Fruit fly (Drosophila melanogaster) whole organism, embryonic: ENCODE results near the gene Kaz1-ORFB.

Experiments used
- ATbp ChIP-seq: fragments of 200-800 bp; sonication (Bioruptor generic); optimal IDR thresholded peaks from 2 replicates; lab custom pipeline; 2017; ENCODE audit warnings: missing biosample characterization, mild to moderate bottlenecking, missing genetic modification characterization, missing genetic modification reagents
- Awh ChIP-seq: fragments of 200-800 bp; sonication (Bioruptor generic); IDR thresholded peaks from 2 replicates; pipeline ENCODE4, ENCODE4 v1.3.6; 2022; ENCODE audit warnings: missing biosample characterization, missing genetic modification characterization
- B-H2 ChIP-seq: fragments of 200-800 bp; sonication (Bioruptor generic); optimal IDR thresholded peaks from 2 replicates; lab custom pipeline; 2018; ENCODE audit warnings: missing biosample characterization, mild to moderate bottlenecking, missing genetic modification characterization
- BEAF-32 ChIP-seq: fragments of 200-800 bp; sonication (Bioruptor generic); optimal IDR thresholded peaks from 3 replicates; lab custom pipeline; 2017; ENCODE audit warnings: missing biosample characterization, missing genetic modification characterization, mild to moderate bottlenecking, moderate library complexity, missing genetic modification reagents
- CG10462 ChIP-seq: fragments of 200-800 bp; sonication (Bioruptor generic); optimal IDR thresholded peaks from 2 replicates; lab custom pipeline; 2016; ENCODE audit warnings: missing biosample characterization, missing genetic modification characterization
- CG10543 ChIP-seq: fragments of 200-800 bp; sonication (Bioruptor generic); optimal IDR thresholded peaks from 3 replicates; lab custom pipeline; 2017; ENCODE audit warnings: missing biosample characterization, mild to moderate bottlenecking, missing genetic modification characterization, moderate library complexity
- CG12071 ChIP-seq: fragments of 200-800 bp; sonication (Bioruptor generic); optimal IDR thresholded peaks from 3 replicates; lab custom pipeline; 2018; ENCODE audit warnings: missing biosample characterization, mild to moderate bottlenecking, missing genetic modification characterization
- CG12744 ChIP-seq: fragments of 200-800 bp; sonication (Bioruptor generic); optimal IDR thresholded peaks from 2 replicates; lab custom pipeline; 2016; ENCODE audit warnings: missing biosample characterization, missing genetic modification characterization
- CG13287 ChIP-seq: fragments of 200-800 bp; sonication (Bioruptor generic); IDR thresholded peaks from 2 replicates; pipeline ENCODE4 v1.3.6; 2022; ENCODE audit warnings: missing biosample characterization, missing genetic modification characterization; ENCODE audit not compliant: partially characterized antibody
- CG16813 ChIP-seq: fragments of 200-800 bp; sonication (Bioruptor generic); IDR thresholded peaks from 3 replicates; pipeline ENCODE4 v1.3.6; 2022; ENCODE audit warnings: missing biosample characterization, missing genetic modification characterization; ENCODE audit not compliant: partially characterized antibody
- CG17328 ChIP-seq: fragments of 200-800 bp; sonication (Bioruptor generic); IDR thresholded peaks from 2 replicates; pipeline ENCODE4 v1.3.6; 2022; ENCODE audit warnings: missing biosample characterization, missing genetic modification characterization
- CG17829 ChIP-seq: fragments of 200-800 bp; optimal IDR thresholded peaks from 2 replicates; lab custom pipeline; 2019; ENCODE audit warnings: missing biosample characterization, mild to moderate bottlenecking, missing genetic modification characterization, moderate library complexity
- CG2889 ChIP-seq: fragments of 200-800 bp; sonication (Bioruptor generic); IDR thresholded peaks from 3 replicates; pipeline ENCODE4 v1.3.6; 2022; ENCODE audit warnings: missing biosample characterization, missing genetic modification characterization
- CG33213 ChIP-seq: fragments of 200-800 bp; sonication (Bioruptor generic); optimal IDR thresholded peaks from 3 replicates; lab custom pipeline; 2016; ENCODE audit warnings: missing biosample characterization, missing genetic modification characterization
- CG33557 ChIP-seq: fragments of 200-800 bp; sonication (Bioruptor generic); optimal IDR thresholded peaks from 2 replicates; lab custom pipeline; 2019; ENCODE audit warnings: missing biosample characterization, mild to moderate bottlenecking, missing genetic modification characterization, moderate library complexity
- CG34376 ChIP-seq: fragments of 200-800 bp; sonication (Bioruptor generic); optimal IDR thresholded peaks from 2 replicates; lab custom pipeline; 2018; ENCODE audit warnings: missing biosample characterization, mild to moderate bottlenecking, missing genetic modification characterization
- CG6854 ChIP-seq: fragments of 200-800 bp; sonication (Bioruptor generic); optimal IDR thresholded peaks from 3 replicates; lab custom pipeline; 2017; ENCODE audit warnings: missing biosample characterization, mild to moderate bottlenecking, missing genetic modification characterization
- CG7745 ChIP-seq: fragments of 200-800 bp; sonication (Bioruptor generic); optimal IDR thresholded peaks from 2 replicates; lab custom pipeline; 2018; ENCODE audit warnings: missing biosample characterization, mild to moderate bottlenecking, missing genetic modification characterization, moderate library complexity
- CG7963 ChIP-seq: fragments of 200-800 bp; sonication (Bioruptor generic); IDR thresholded peaks from 3 replicates; pipeline ENCODE4 v1.3.6; 2022; ENCODE audit warnings: missing biosample characterization, missing genetic modification characterization; ENCODE audit not compliant: partially characterized antibody
- CG8290 ChIP-seq, 3 experiments: fragments of 200-800 bp; sonication (Bioruptor generic); optimal IDR thresholded peaks; 2 replicates each; lab custom pipeline; 2016 to 2019; ENCODE audit warnings: missing biosample characterization in 3 of 3, missing genetic modification characterization in 3 of 3, mild to moderate bottlenecking in 2 of 3, moderate library complexity in 1 of 3
- CG9215 ChIP-seq: fragments of 200-800 bp; sonication (Bioruptor generic); IDR thresholded peaks from 2 replicates; pipeline ENCODE4 v1.3.6; 2022; ENCODE audit warnings: missing biosample characterization, missing genetic modification characterization
- CTCF ChIP-seq: fragments of 200-800 bp; sonication (Bioruptor generic); optimal IDR thresholded peaks from 2 replicates; lab custom pipeline; 2017; ENCODE audit warnings: missing biosample characterization, mild to moderate bottlenecking, missing genetic modification characterization, moderate library complexity
- Dad ChIP-seq: fragments of 200-800 bp; sonication (Bioruptor generic); optimal IDR thresholded peaks from 3 replicates; lab custom pipeline; 2016; ENCODE audit warnings: missing biosample characterization, missing genetic modification characterization
- Doc3 ChIP-seq: fragments of 200-800 bp; sonication (Bioruptor generic); IDR thresholded peaks from 3 replicates; pipeline ENCODE4 v1.3.6; 2022; ENCODE audit warnings: missing biosample characterization, missing genetic modification characterization; ENCODE audit not compliant: partially characterized antibody
- Dref ChIP-seq: fragments of 200-800 bp; sonication (Bioruptor generic); IDR thresholded peaks from 2 replicates; pipeline ENCODE4 v1.3.6; 2022; ENCODE audit warnings: missing biosample characterization, missing genetic modification characterization
- Hand ChIP-seq: fragments of 200-800 bp; sonication (Bioruptor generic); optimal IDR thresholded peaks from 2 replicates; lab custom pipeline; 2017; ENCODE audit warnings: mild to moderate bottlenecking, missing biosample characterization, missing genetic modification reagents, missing genetic modification characterization
- Max ChIP-seq: fragments of 200-800 bp; sonication (Bioruptor generic); optimal IDR thresholded peaks from 2 replicates; lab custom pipeline; 2016; ENCODE audit warnings: missing biosample characterization, mild to moderate bottlenecking, missing genetic modification characterization
- Pdp1 ChIP-seq, 2 experiments: fragments of 200-800 bp; sonication (Bioruptor generic); optimal IDR thresholded peaks; 3 replicates each; lab custom pipeline; 2016; ENCODE audit warnings: missing biosample characterization in 2 of 2, missing genetic modification characterization in 2 of 2, mild to moderate bottlenecking in 1 of 2, moderate library complexity in 1 of 2
- Side ChIP-seq: fragments of 200-800 bp; sonication (Bioruptor generic); optimal IDR thresholded peaks from 2 replicates; lab custom pipeline; 2016; ENCODE audit warnings: missing biosample characterization, missing genetic modification characterization
- Sin3A ChIP-seq: fragments of >200 bp; optimal IDR thresholded peaks from 2 replicates; lab custom pipeline; 2018
- Sry-δ ChIP-seq: fragments of 200-800 bp; sonication (Bioruptor generic); optimal IDR thresholded peaks from 2 replicates; lab custom pipeline; 2016; ENCODE audit warnings: missing biosample characterization, missing genetic modification characterization
- Xbp1 ChIP-seq: fragments of 200-800 bp; sonication (Bioruptor generic); optimal IDR thresholded peaks from 3 replicates; lab custom pipeline; 2016; ENCODE audit warnings: missing biosample characterization, mild to moderate bottlenecking, missing genetic modification characterization
- ato ChIP-seq: fragments of 200-800 bp; sonication (Bioruptor generic); IDR thresholded peaks from 2 replicates; pipeline ENCODE4 v1.3.6; 2022; ENCODE audit warnings: missing biosample characterization, missing genetic modification characterization; ENCODE audit not compliant: partially characterized antibody
- bbx ChIP-seq: fragments of 200-800 bp; sonication (Bioruptor generic); IDR thresholded peaks from 2 replicates; pipeline ENCODE4 v1.3.6; 2022; ENCODE audit warnings: missing biosample characterization, missing genetic modification characterization; ENCODE audit not compliant: partially characterized antibody
- crp ChIP-seq, 2 experiments: fragments of 200-800 bp; sonication (Bioruptor generic); optimal IDR thresholded peaks; 2 replicates in 1 of 2; 3 replicates in 1 of 2; lab custom pipeline; 2017; ENCODE audit warnings: missing biosample characterization in 2 of 2, missing genetic modification characterization in 2 of 2, mild to moderate bottlenecking in 1 of 2, moderate library complexity in 1 of 2
- dimm ChIP-seq: fragments of 200-800 bp; sonication (Bioruptor generic); IDR thresholded peaks from 2 replicates; pipeline ENCODE4 v1.3.6; 2022; ENCODE audit warnings: missing biosample characterization, missing genetic modification characterization
- hb ChIP-seq: fragments of 200-800 bp; sonication (Bioruptor generic); IDR thresholded peaks from 3 replicates; pipeline ENCODE4 v1.3.6; 2022; ENCODE audit warnings: missing biosample characterization, missing genetic modification characterization; ENCODE audit not compliant: partially characterized antibody
- knrl ChIP-seq: fragments of 200-800 bp; sonication (Bioruptor generic); IDR thresholded peaks from 3 replicates; pipeline ENCODE4 v1.3.6; 2022; ENCODE audit warnings: missing biosample characterization, missing genetic modification characterization; ENCODE audit not compliant: partially characterized antibody
- pum ChIP-seq: fragments of 200-800 bp; sonication (Bioruptor generic); optimal IDR thresholded peaks from 2 replicates; lab custom pipeline; 2016; ENCODE audit warnings: missing biosample characterization, missing genetic modification characterization
- row ChIP-seq: fragments of 200-800 bp; sonication (Bioruptor generic); IDR thresholded peaks from 3 replicates; pipeline ENCODE4 v1.3.6; 2022; ENCODE audit warnings: missing biosample characterization, missing genetic modification characterization
- sd ChIP-seq: fragments of 200-800 bp; sonication (Bioruptor generic); optimal IDR thresholded peaks from 3 replicates; lab custom pipeline; 2018; ENCODE audit warnings: missing biosample characterization, mild to moderate bottlenecking, missing genetic modification characterization, moderate library complexity
- sens ChIP-seq: fragments of 200-800 bp; sonication (Bioruptor generic); peaks from one replicate; lab custom pipeline; 2016; ENCODE audit warnings: missing biosample characterization, missing genetic modification characterization
- vnd ChIP-seq: fragments of 200-800 bp; sonication (Bioruptor generic); IDR thresholded peaks from 3 replicates; pipeline ENCODE4 v1.3.6; 2022; ENCODE audit warnings: missing biosample characterization, missing genetic modification characterization; ENCODE audit not compliant: partially characterized antibody
- wdn ChIP-seq: fragments of 200-800 bp; sonication (Bioruptor generic); IDR thresholded peaks from 2 replicates; pipeline ENCODE4 v1.3.6; 2022; ENCODE audit warnings: missing biosample characterization, missing genetic modification characterization
- wor ChIP-seq: fragments of 200-800 bp; sonication (Bioruptor generic); IDR thresholded peaks from 2 replicates; pipeline ENCODE4 v1.3.6; 2022; ENCODE audit warnings: missing biosample characterization, missing genetic modification characterization

The Kaz1-ORFB gene

DNA sequence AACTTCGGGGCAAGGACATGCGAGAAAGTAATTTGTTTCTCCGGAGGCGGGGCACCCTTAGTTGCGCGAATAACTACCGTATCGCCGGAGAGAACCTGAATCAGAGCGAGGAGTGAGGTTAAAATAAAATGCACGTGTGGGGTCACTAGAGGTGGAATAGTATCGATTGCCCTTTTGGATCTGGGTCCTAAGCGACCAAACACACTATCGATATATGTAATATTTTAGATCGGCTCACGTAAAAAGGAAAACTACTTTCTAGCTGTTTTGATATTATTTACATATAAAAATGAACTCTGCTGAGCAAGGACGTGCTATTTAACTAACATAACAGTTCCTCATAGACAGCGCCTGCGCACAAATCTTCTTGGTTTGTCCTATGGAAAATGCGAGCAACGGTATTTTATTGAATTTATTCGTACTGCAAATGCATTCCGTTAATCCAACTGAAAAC, 46.3 kb downstream of the Kaz1-ORFB start (continued):
- TF ChIP-seq wdn (no peak), CG16813 (peak; percentile 78), Side (GFP tag; lab: Kevin White, UChicago) (no peak), CG34376 (GFP tag; lab: Kevin White, UChicago) (peak; percentile 43), Sry-δ (GFP tag; lab: Kevin White, UChicago) (peak; percentile 89), CG33557 (GFP tag; lab: Kevin White, UChicago) (no peak), sd (tag; lab: Kevin White, UChicago) (peak; percentile 24), sens (GFP tag; lab: Kevin White, UChicago) (peak; percentile 80), bbx (GFP tag; lab: Robert Waterston, UW) (peak; percentile 92), Sin3A (lab: Kevin White, UChicago) (peak; percentile 18), CG17829 (tag; lab: Kevin White, UChicago) (peak; percentile 7), hb (GFP tag; lab: Robert Waterston, UW) (peak; percentile 58; the same call in 2 of the 3 replicates), CG13287 (GFP tag; lab: Robert Waterston, UW) (peak; percentile 90), CG6854 (GFP tag; lab: Kevin White, UChicago) (peak; percentile 6), crp (GFP tag; optimal IDR thresholded peaks at IDR 0.05; lab: Kevin White, UChicago) (peak in 1 of 2 experiments; percentile 37), wor (GFP tag; lab: Robert Waterston, UW) (no peak), CG33213 (GFP tag; lab: Kevin White, UChicago) (no peak), knrl (GFP tag; lab: Robert Waterston, UW) (peak; percentile 84), CG17328 (GFP tag; lab: Robert Waterston, UW) (no peak), Dref (GFP tag; lab: Robert Waterston, UW) (peak; percentile 87), CG7745 (tag; lab: Kevin White, UChicago) (no peak), CG9215 (no peak), BEAF-32 (peak; percentile 85), pum (GFP tag; lab: Kevin White, UChicago) (no peak), Dad (GFP tag; lab: Kevin White, UChicago) (no peak), dimm (GFP tag; lab: Robert Waterston, UW) (no peak), CG12071 (GFP tag; lab: Kevin White, UChicago) (no peak), ato (GFP tag; lab: Robert Waterston, UW) (peak; percentile 77), CTCF (peak; percentile 11), CG10462 (GFP tag; lab: Kevin White, UChicago) (no peak), vnd (GFP tag; lab: Robert Waterston, UW) (peak; percentile 81), ATbp (GFP tag; lab: Kevin White, UChicago) (no peak), CG7963 (GFP tag; lab: Robert Waterston, UW) (peak; percentile 66; the same call in 2 of the 3 replicates), CG8290 (GFP tag; optimal IDR thresholded peaks at IDR 0.05; lab: Kevin White, UChicago) (no peak), CG8290 (tag; optimal IDR thresholded peaks at IDR 0.05; lab: Kevin White, UChicago) (peak in 1 of 2 experiments; percentile 51), B-H2 (GFP tag; lab: Kevin White, UChicago) (peak; percentile 13), CG12744 (GFP tag; lab: Kevin White, UChicago) (no peak), Xbp1 (GFP tag; lab: Kevin White, UChicago) (no peak), Max (GFP tag; lab: Kevin White, UChicago) (peak; percentile 85), CG2889 (GFP tag; lab: Robert Waterston, UW) (no peak), row (GFP tag; lab: Robert Waterston, UW) (no peak; the same call in 2 of the 3 replicates), Hand (no peak), Awh (GFP tag; lab: Robert Waterston, UW) (no peak), CG10543 (GFP tag; lab: Kevin White, UChicago) (no peak), Pdp1 (GFP tag; optimal IDR thresholded peaks at IDR 0.05; lab: Kevin White, UChicago) (peak in 1 of 2 experiments; percentile 63), Doc3 (GFP tag; lab: Robert Waterston, UW) (peak; percentile 73; the same call in 2 of the 3 replicates)
